Worm (Caenorhabditis elegans) whole organism, L1 larva: ENCODE measurements around the gene mrpl-53.

Experiments
- C04F5.9 ChIP-seq: sonication (generic microtip); optimal IDR thresholded peaks from 2 replicates; lab custom pipeline; 2016; ENCODE audit warnings: missing genetic modification characterization, missing compliant biosample characterization
- ama-1 ChIP-seq: fragments of 150-350 bp; optimal IDR thresholded peaks from 2 replicates; lab custom pipeline; 2014
- blmp-1 ChIP-seq: fragments of 150-350 bp; optimal IDR thresholded peaks from 2 replicates; lab custom pipeline; 2014; ENCODE audit warnings: missing biosample characterization, missing genetic modification characterization
- ceh-8 ChIP-seq: fragments of 200-800 bp; sonication (Bioruptor generic); optimal IDR thresholded peaks from 2 replicates; lab custom pipeline; 2018; ENCODE audit warnings: mild to moderate bottlenecking, missing genetic modification characterization, moderate library complexity, missing compliant biosample characterization
- ces-1 ChIP-seq: fragments of 150-350 bp; optimal IDR thresholded peaks from 2 replicates; lab custom pipeline; 2014; ENCODE audit warnings: missing biosample characterization, missing genetic modification reagents, missing genetic modification characterization
- dpl-1 ChIP-seq, 3 experiments: fragments of 150-350 bp in 2 of 3; sonication (generic microtip) in 1 of 3; optimal IDR thresholded peaks; 2 replicates each; lab custom pipeline; 2014 to 2017; ENCODE audit warnings: missing biosample characterization in 3 of 3, missing genetic modification characterization in 3 of 3, missing genetic modification reagents in 3 of 3
- dsc-1 ChIP-seq: sonication (generic microtip); optimal IDR thresholded peaks from 2 replicates; lab custom pipeline; 2016; ENCODE audit warnings: mild to moderate bottlenecking, missing genetic modification characterization, missing compliant biosample characterization
- efl-1 ChIP-seq, 4 experiments: fragments of 150-350 bp; optimal IDR thresholded peaks in 3 of 4; peaks in 1 of 4; 1 replicate in 1 of 4; 2 replicates in 3 of 4; lab custom pipeline; 2014; ENCODE audit warnings: missing biosample characterization in 2 of 4, missing genetic modification characterization in 2 of 4, missing genetic modification reagents in 2 of 4
- egl-13 ChIP-seq: sonication (generic microtip); optimal IDR thresholded peaks from 2 replicates; lab custom pipeline; 2016; ENCODE audit warnings: missing genotype, missing genetic modification reagents, missing genetic modification characterization, missing compliant biosample characterization
- elt-3 ChIP-seq, 6 experiments: fragments of 150-350 bp in 1 of 6; sonication (generic microtip); optimal IDR thresholded peaks; 2 replicates each; lab custom pipeline; 2017 to 2018; ENCODE audit warnings: missing biosample characterization in 6 of 6, missing genetic modification characterization in 6 of 6, inconsistent platforms in 1 of 6
- ets-5 ChIP-seq: fragments of 200-800 bp; sonication (Bioruptor generic); IDR thresholded peaks from 2 replicates; pipeline ENCODE4 v1.3.6; 2022; ENCODE audit warnings: missing genetic modification characterization, missing compliant biosample characterization
- fkh-8 ChIP-seq: sonication (generic microtip); optimal IDR thresholded peaks from 2 replicates; lab custom pipeline; 2016; ENCODE audit warnings: mild to moderate bottlenecking, missing genetic modification characterization, missing compliant biosample characterization
- grh-1 ChIP-seq: fragments of 200-800 bp; sonication (Bioruptor generic); IDR thresholded peaks from 2 replicates; pipeline ENCODE4 v1.3.6; 2022; ENCODE audit warnings: missing genetic modification reagents, missing genetic modification characterization, missing compliant biosample characterization
- hpl-2 ChIP-seq: fragments of 150-350 bp; optimal IDR thresholded peaks from 2 replicates; lab custom pipeline; 2014; ENCODE audit warnings: missing biosample characterization, missing genetic modification reagents, missing genetic modification characterization
- jun-1 ChIP-seq: fragments of 150-350 bp; optimal IDR thresholded peaks from 2 replicates; lab custom pipeline; 2014; ENCODE audit warnings: missing biosample characterization, missing genetic modification reagents, missing genetic modification characterization
- lin-13 ChIP-seq: fragments of 150-350 bp; optimal IDR thresholded peaks from 2 replicates; lab custom pipeline; 2014; ENCODE audit warnings: missing biosample characterization, missing genetic modification reagents, missing genetic modification characterization
- lin-14 ChIP-seq: fragments of 200-800 bp; sonication (Bioruptor generic); optimal IDR thresholded peaks from 2 replicates; lab custom pipeline; 2018; ENCODE audit warnings: mild to moderate bottlenecking, missing genetic modification characterization, moderate library complexity, missing compliant biosample characterization
- lin-35 ChIP-seq, 2 experiments: fragments of 150-350 bp; optimal IDR thresholded peaks; 2 replicates each; lab custom pipeline; 2014; ENCODE audit warnings: missing biosample characterization in 2 of 2, missing genetic modification characterization in 2 of 2, missing genetic modification reagents in 2 of 2
- lin-39 ChIP-seq: fragments of 150-350 bp; optimal IDR thresholded peaks from 2 replicates; lab custom pipeline; 2014; ENCODE audit warnings: missing biosample characterization, missing genetic modification reagents, missing genetic modification characterization
- lir-3 ChIP-seq: sonication (generic microtip); optimal IDR thresholded peaks from 2 replicates; lab custom pipeline; 2016; ENCODE audit warnings: mild to moderate bottlenecking, missing genetic modification characterization, moderate library complexity, missing compliant biosample characterization; ENCODE audit not compliant: poor library complexity
- lsy-2 ChIP-seq, 2 experiments: fragments of 150-350 bp; optimal IDR thresholded peaks; 2 replicates each; lab custom pipeline; 2014; ENCODE audit warnings: missing biosample characterization in 2 of 2, missing genetic modification characterization in 2 of 2
- mdl-1 ChIP-seq, 2 experiments: fragments of 150-350 bp; optimal IDR thresholded peaks; 2 replicates each; lab custom pipeline; 2014 to 2017; ENCODE audit warnings: missing biosample characterization in 2 of 2, missing genetic modification characterization in 2 of 2, inconsistent platforms in 1 of 2
- mep-1 ChIP-seq: fragments of 150-350 bp; optimal IDR thresholded peaks from 2 replicates; lab custom pipeline; 2014; ENCODE audit warnings: missing biosample characterization, missing genetic modification characterization
- nhr-20 ChIP-seq: sonication (generic microtip); optimal IDR thresholded peaks from 2 replicates; lab custom pipeline; 2016; ENCODE audit warnings: mild to moderate bottlenecking, missing genetic modification characterization, missing compliant biosample characterization
- nhr-28 ChIP-seq: fragments of 150-350 bp; optimal IDR thresholded peaks from 2 replicates; lab custom pipeline; 2014; ENCODE audit warnings: missing biosample characterization, missing genetic modification characterization
- nhr-71 ChIP-seq: sonication (generic microtip); optimal IDR thresholded peaks from 2 replicates; lab custom pipeline; 2016; ENCODE audit warnings: mild to moderate bottlenecking, missing genetic modification characterization, moderate library complexity, missing compliant biosample characterization
- nhr-76 ChIP-seq: sonication (generic microtip); optimal IDR thresholded peaks from 2 replicates; lab custom pipeline; 2017; ENCODE audit warnings: missing biosample characterization, missing genetic modification characterization
- nhr-77 ChIP-seq: fragments of 150-350 bp; optimal IDR thresholded peaks from 2 replicates; lab custom pipeline; 2014; ENCODE audit warnings: missing biosample characterization, missing genetic modification characterization
- nhr-84 ChIP-seq: sonication (generic microtip); optimal IDR thresholded peaks from 2 replicates; lab custom pipeline; 2017; ENCODE audit warnings: missing biosample characterization, missing genetic modification characterization
- nhr-85 ChIP-seq: sonication (generic microtip); peaks from one replicate; lab custom pipeline; 2016; ENCODE audit warnings: missing genetic modification characterization, inconsistent platforms, missing compliant biosample characterization
- pag-3 ChIP-seq: sonication (generic microtip); optimal IDR thresholded peaks from 2 replicates; lab custom pipeline; 2017; ENCODE audit warnings: missing genetic modification characterization, mild to moderate bottlenecking, missing compliant biosample characterization, antibody characterized with exemption, borderline replicate concordance; ENCODE audit not compliant: insufficient read depth
- pax-3 ChIP-seq: fragments of 200-800 bp; sonication (Bioruptor generic); optimal IDR thresholded peaks from 2 replicates; lab custom pipeline; 2018; ENCODE audit warnings: mild to moderate bottlenecking, missing genetic modification characterization, moderate library complexity, missing compliant biosample characterization
- rnt-1 ChIP-seq: sonication (generic microtip); optimal IDR thresholded peaks from 2 replicates; lab custom pipeline; 2016; ENCODE audit warnings: mild to moderate bottlenecking, missing genetic modification characterization, moderate library complexity, missing compliant biosample characterization
- skn-1 ChIP-seq: fragments of 150-350 bp; optimal IDR thresholded peaks from 2 replicates; lab custom pipeline; 2014; ENCODE audit warnings: missing biosample characterization, missing genetic modification characterization
- snu-23 ChIP-seq: sonication (generic microtip); optimal IDR thresholded peaks from 2 replicates; lab custom pipeline; 2016; ENCODE audit warnings: missing genetic modification characterization, missing compliant biosample characterization
- sox-4 ChIP-seq: sonication (generic microtip); optimal IDR thresholded peaks from 2 replicates; lab custom pipeline; 2016; ENCODE audit warnings: missing genetic modification characterization, missing compliant biosample characterization
- sptf-1 ChIP-seq: fragments of 150-350 bp; optimal IDR thresholded peaks from 2 replicates; lab custom pipeline; 2014; ENCODE audit warnings: missing biosample characterization, missing genetic modification characterization
- tbx-2 ChIP-seq: sonication (generic microtip); optimal IDR thresholded peaks from 2 replicates; lab custom pipeline; 2016; ENCODE audit warnings: missing genetic modification characterization, missing compliant biosample characterization
- unc-130 ChIP-seq: fragments of 150-350 bp; optimal IDR thresholded peaks from 2 replicates; lab custom pipeline; 2017; ENCODE audit warnings: missing biosample characterization, missing genetic modification characterization, inconsistent platforms
- unc-62 ChIP-seq: fragments of 150-350 bp; optimal IDR thresholded peaks from 2 replicates; lab custom pipeline; 2014; ENCODE audit warnings: missing biosample characterization, missing genetic modification reagents, missing genetic modification characterization
- unc-98 ChIP-seq: fragments of 200-800 bp; sonication (Bioruptor generic); IDR thresholded peaks from 2 replicates; pipeline ENCODE4 v1.3.6; 2022; ENCODE audit warnings: missing genetic modification characterization, missing compliant biosample characterization
- vab-15 ChIP-seq: sonication (generic microtip); optimal IDR thresholded peaks from 2 replicates; lab custom pipeline; 2017; ENCODE audit warnings: missing genotype, mild to moderate bottlenecking, missing genetic modification characterization, missing compliant biosample characterization
- xbp-1 ChIP-seq: sonication (generic microtip); optimal IDR thresholded peaks from 2 replicates; lab custom pipeline; 2016; ENCODE audit warnings: missing genetic modification characterization, missing compliant biosample characterization
- zag-1 ChIP-seq: fragments of 150-350 bp; optimal IDR thresholded peaks from 2 replicates; lab custom pipeline; 2014; ENCODE audit warnings: missing biosample characterization, missing genetic modification characterization
- ztf-11 ChIP-seq, 2 experiments: sonication (generic microtip); optimal IDR thresholded peaks; 2 replicates each; lab custom pipeline; 2016 to 2017; ENCODE audit warnings: missing genetic modification characterization in 2 of 2, missing biosample characterization in 1 of 2, missing compliant biosample characterization in 1 of 2

The mrpl-53 gene

ce11 chrII:9558906-9559305 is 38.5 kb upstream of the mrpl-53 start:
- TF ChIP-seq unc-130 (tag; lab: Kevin White, UChicago) (no peak), nhr-77 (no peak), nhr-20 (tag; lab: Kevin White, UChicago) (no peak), jun-1 (tag; lab: Kevin White, UChicago) (no peak), ets-5 (GFP tag; lab: Robert Waterston, UW) (no peak)
- TF ChIP-seq, all 84 proteins: peak for 0

DNA sequence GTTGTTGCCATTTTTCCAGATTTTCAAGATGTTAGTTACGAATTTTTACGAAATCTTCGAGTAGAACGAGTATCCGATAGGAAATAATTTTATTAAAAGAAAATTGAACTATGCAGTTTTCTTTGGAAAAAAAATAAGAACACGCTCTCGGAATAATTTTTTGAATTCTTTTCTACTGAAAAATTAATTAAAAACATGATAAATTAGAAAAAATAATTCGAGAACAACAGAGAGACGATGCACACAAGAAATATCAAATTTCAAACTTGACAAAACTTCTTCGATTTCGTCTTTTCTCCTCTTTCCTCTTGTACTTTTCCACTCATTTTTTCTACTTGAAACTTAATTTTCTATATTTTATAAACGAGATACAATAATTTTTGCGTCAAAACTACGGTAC is 37.5 kb upstream of the mrpl-53 start, which contains the start of gene F35H8.4:
TSS of gene F35H8.4 (minus strand) at position 101 of the 400 bp plus-strand sequence.
- no peak for TF ChIP-seq fkh-8 (tag; lab: Kevin White, UChicago)
- TF ChIP-seq efl-1 (optimal IDR thresholded peaks at IDR 0.05; lab: Kevin White, UChicago): no peak
- peak in 1 of 2 experiments; percentile 55 for TF ChIP-seq efl-1 (GFP tag; optimal IDR thresholded peaks at IDR 0.05 in 1 of 2; lab: Kevin White, UChicago)

- peak; percentile 73 for TF ChIP-seq grh-1 (GFP tag; lab: Robert Waterston, UW)
- TF ChIP-seq nhr-85 (tag; lab: Kevin White, UChicago): peak; percentile 94
- peak; percentile 72 for TF ChIP-seq lin-14 (GFP tag; lab: Kevin White, UChicago)
- TF ChIP-seq lin-13 (GFP tag; lab: Kevin White, UChicago): no peak
- TF ChIP-seq blmp-1 (tag; lab: Kevin White, UChicago): peak; percentile 15
- no peak for TF ChIP-seq pag-3 (tag; lab: Kevin White, UChicago)
- peak in 2 of 6 experiments; percentile 9 to 34 for TF ChIP-seq elt-3 (tag; optimal IDR thresholded peaks at IDR 0.05; lab: Kevin White, UChicago)
- TF ChIP-seq lin-35 (GFP tag; optimal IDR thresholded peaks at IDR 0.05; lab: Kevin White, UChicago): peak in 1 of 2 experiments; percentile 36
- no peak for TF ChIP-seq lir-3 (tag; lab: Kevin White, UChicago)
- TF ChIP-seq nhr-84 (tag; lab: Kevin White, UChicago): no peak
- TF ChIP-seq nhr-71: peak; percentile 47
- no peak for TF ChIP-seq dpl-1 (GFP tag; optimal IDR thresholded peaks at IDR 0.05; lab: Kevin White, UChicago)
- peak; percentile 47 for TF ChIP-seq mep-1 (tag; lab: Kevin White, UChicago)
- no peak for TF ChIP-seq hpl-2 (GFP tag; lab: Kevin White, UChicago)
- TF ChIP-seq ces-1 (GFP tag; lab: Kevin White, UChicago): no peak
- TF ChIP-seq pax-3 (tag; lab: Kevin White, UChicago): no peak
- TF ChIP-seq tbx-2 (tag; lab: Kevin White, UChicago): peak; percentile 12
- TF ChIP-seq ztf-11 (tag; optimal IDR thresholded peaks at IDR 0.05; lab: Kevin White, UChicago): no peak
- TF ChIP-seq snu-23 (GFP tag; lab: Kevin White, UChicago): peak; percentile 60
- TF ChIP-seq nhr-20 (tag; lab: Kevin White, UChicago): peak; percentile 69
- no peak for TF ChIP-seq sptf-1
- TF ChIP-seq C04F5.9 (tag; lab: Kevin White, UChicago): no peak
- TF ChIP-seq lsy-2 (tag; optimal IDR thresholded peaks at IDR 0.05; lab: Kevin White, UChicago): peak; percentile 22 to 36
- TF ChIP-seq nhr-28 (tag; lab: Kevin White, UChicago): no peak
- no peak for TF ChIP-seq efl-1 (optimal IDR thresholded peaks at IDR 0.05; lab: Kevin White, UChicago)
- peak in 1 of 2 experiments; percentile 56 for TF ChIP-seq efl-1 (GFP tag; optimal IDR thresholded peaks at IDR 0.05 in 1 of 2; lab: Kevin White, UChicago)
- TF ChIP-seq ama-1: no peak
Observed at ce11 chrII:9560895-9561294, 36.5 kb upstream of the mrpl-53 start.

- TF ChIP-seq vab-15 (no peak), ets-5 (GFP tag; lab: Robert Waterston, UW) (no peak), lin-39 (tag; lab: Kevin White, UChicago) (no peak), blmp-1 (tag; lab: Kevin White, UChicago) (no peak), ama-1 (no peak), mdl-1 (tag; optimal IDR thresholded peaks at IDR 0.05; lab: Kevin White, UChicago) (peak in 1 of 2 experiments; percentile 13), rnt-1 (tag; lab: Kevin White, UChicago) (peak; percentile 56), sox-4 (tag; lab: Kevin White, UChicago) (no peak), lir-3 (tag; lab: Kevin White, UChicago) (no peak), pax-3 (tag; lab: Kevin White, UChicago) (no peak), egl-13 (tag; lab: Kevin White, UChicago) (no peak), nhr-76 (tag; lab: Kevin White, UChicago) (no peak), zag-1 (tag; lab: Kevin White, UChicago) (no peak), nhr-71 (peak; percentile 55), skn-1 (tag; lab: Kevin White, UChicago) (no peak), unc-62 (GFP tag; lab: Kevin White, UChicago) (no peak), xbp-1 (tag; lab: Kevin White, UChicago) (peak; percentile 25), snu-23 (GFP tag; lab: Kevin White, UChicago) (peak; percentile 53), mep-1 (tag; lab: Kevin White, UChicago) (peak; percentile 36), unc-98 (GFP tag; lab: Robert Waterston, UW) (no peak), dsc-1 (tag; lab: Kevin White, UChicago) (peak; percentile 23), ceh-8 (no peak)
Observed at ce11 chrII:9566045-9566444, 31.4 kb upstream of the mrpl-53 start.
